Fruit fly (Drosophila melanogaster) whole organism, embryonic: ENCODE data around the gene p38b.

Experiments used
- CG10431 ChIP-seq: fragments of 200-800 bp; sonication (Bioruptor generic); optimal IDR thresholded peaks from 3 replicates; lab custom pipeline; 2018; ENCODE audit warnings: missing biosample characterization, mild to moderate bottlenecking, missing genetic modification characterization
- CG10462 ChIP-seq: fragments of 200-800 bp; sonication (Bioruptor generic); optimal IDR thresholded peaks from 2 replicates; lab custom pipeline; 2016; ENCODE audit warnings: missing biosample characterization, missing genetic modification characterization
- CG10654 ChIP-seq: fragments of 200-800 bp; sonication (Bioruptor generic); optimal IDR thresholded peaks from 2 replicates; lab custom pipeline; 2016; ENCODE audit warnings: missing biosample characterization, missing genetic modification characterization
- CG11696 ChIP-seq: fragments of 200-800 bp; sonication (Bioruptor generic); IDR thresholded peaks from 2 replicates; pipeline ENCODE4 v1.3.6; 2022; ENCODE audit warnings: missing biosample characterization, missing genetic modification characterization
- CG13287 ChIP-seq: fragments of 200-800 bp; sonication (Bioruptor generic); IDR thresholded peaks from 2 replicates; pipeline ENCODE4 v1.3.6; 2022; ENCODE audit warnings: missing biosample characterization, missing genetic modification characterization; ENCODE audit not compliant: partially characterized antibody
- CG13775 ChIP-seq: fragments of 200-800 bp; sonication (Bioruptor generic); optimal IDR thresholded peaks from 3 replicates; lab custom pipeline; 2017; ENCODE audit warnings: missing biosample characterization, mild to moderate bottlenecking, missing genetic modification characterization
- CG14710 ChIP-seq: fragments of 200-800 bp; sonication (Bioruptor generic); optimal IDR thresholded peaks from 3 replicates; lab custom pipeline; 2019; ENCODE audit warnings: missing biosample characterization, mild to moderate bottlenecking, missing genetic modification characterization, moderate library complexity
- CG2889 ChIP-seq: fragments of 200-800 bp; sonication (Bioruptor generic); IDR thresholded peaks from 3 replicates; pipeline ENCODE4 v1.3.6; 2022; ENCODE audit warnings: missing biosample characterization, missing genetic modification characterization
- CG31224 ChIP-seq: fragments of 200-800 bp; sonication (Bioruptor generic); IDR thresholded peaks from 2 replicates; pipeline ENCODE4 v1.3.6; 2022; ENCODE audit warnings: missing biosample characterization, missing genetic modification characterization
- CG3407 ChIP-seq: fragments of 200-800 bp; sonication (Bioruptor generic); optimal IDR thresholded peaks from 2 replicates; lab custom pipeline; 2018; ENCODE audit warnings: missing biosample characterization, mild to moderate bottlenecking, missing genetic modification characterization
- CG5245 ChIP-seq: fragments of 200-800 bp; sonication (Bioruptor generic); optimal IDR thresholded peaks from 3 replicates; lab custom pipeline; 2016; ENCODE audit warnings: missing biosample characterization, missing genetic modification characterization
- CG5953 ChIP-seq: fragments of 200-800 bp; sonication (Bioruptor generic); IDR thresholded peaks from 2 replicates; pipeline ENCODE4 v1.3.6; 2022; ENCODE audit warnings: missing biosample characterization, missing genetic modification characterization
- CG6254 ChIP-seq: fragments of 200-800 bp; sonication (Bioruptor generic); optimal IDR thresholded peaks from 3 replicates; lab custom pipeline; 2017; ENCODE audit warnings: mild to moderate bottlenecking, missing biosample characterization, missing genetic modification reagents, missing genetic modification characterization
- CoRest ChIP-seq: fragments of 200-800 bp; sonication (Bioruptor generic); optimal IDR thresholded peaks from 3 replicates; lab custom pipeline; 2018; ENCODE audit warnings: missing biosample characterization, mild to moderate bottlenecking, missing genetic modification characterization, moderate library complexity
- CrebB ChIP-seq: fragments of 200-800 bp; sonication (Bioruptor generic); optimal IDR thresholded peaks from 3 replicates; lab custom pipeline; 2018; ENCODE audit warnings: missing biosample characterization, mild to moderate bottlenecking, missing genetic modification characterization
- Dbx ChIP-seq: fragments of 200-800 bp; sonication (Bioruptor generic); IDR thresholded peaks from 3 replicates; pipeline ENCODE4 v1.3.6; 2022; ENCODE audit warnings: missing biosample characterization, missing genetic modification characterization
- Dfd ChIP-seq, 2 experiments: fragments of >200 bp; optimal IDR thresholded peaks; 2 replicates each; lab custom pipeline; 2017; ENCODE audit warnings: missing biosample characterization in 2 of 2, missing genetic modification characterization in 2 of 2
- Doc2 ChIP-seq: fragments of 200-800 bp; sonication (Bioruptor generic); IDR thresholded peaks from 2 replicates; pipeline ENCODE4 v1.3.6; 2022; ENCODE audit warnings: missing biosample characterization, missing genetic modification characterization
- H2.0 ChIP-seq: fragments of 200-800 bp; sonication (Bioruptor generic); IDR thresholded peaks from 2 replicates; pipeline ENCODE4 v1.3.6; 2022; ENCODE audit warnings: missing biosample characterization, missing genetic modification characterization
- HHEX ChIP-seq: fragments of 200-800 bp; sonication (Bioruptor generic); optimal IDR thresholded peaks from 3 replicates; lab custom pipeline; 2017; ENCODE audit warnings: missing biosample characterization, mild to moderate bottlenecking, missing genetic modification characterization, missing genetic modification reagents
- HLH3B ChIP-seq: fragments of 200-800 bp; sonication (Bioruptor generic); IDR thresholded peaks from 2 replicates; pipeline ENCODE4 v1.3.6; 2022; ENCODE audit warnings: missing biosample characterization, missing genetic modification characterization
- NC2β ChIP-seq: fragments of 200-800 bp; sonication (Bioruptor generic); optimal IDR thresholded peaks from 2 replicates; lab custom pipeline; 2016; ENCODE audit warnings: missing biosample characterization, missing genetic modification characterization
- Neu2 ChIP-seq: fragments of 200-800 bp; sonication (Bioruptor generic); optimal IDR thresholded peaks from 3 replicates; lab custom pipeline; 2016; ENCODE audit warnings: missing biosample characterization, missing genetic modification characterization, borderline replicate concordance
- Usf ChIP-seq: fragments of 200-800 bp; sonication (Bioruptor generic); optimal IDR thresholded peaks from 2 replicates; lab custom pipeline; 2017; ENCODE audit warnings: missing genotype, missing biosample characterization, missing genetic modification characterization
- abd-A ChIP-seq: fragments of 200-800 bp; sonication (Bioruptor generic); optimal IDR thresholded peaks from 3 replicates; lab custom pipeline; 2019; ENCODE audit warnings: missing biosample characterization, mild to moderate bottlenecking, missing genetic modification characterization, moderate library complexity
- ara ChIP-seq: fragments of 200-800 bp; sonication (Bioruptor generic); IDR thresholded peaks from 2 replicates; pipeline ENCODE4 v1.3.6; 2022; ENCODE audit warnings: missing biosample characterization, missing genetic modification characterization
- crp ChIP-seq, 2 experiments: fragments of 200-800 bp; sonication (Bioruptor generic); optimal IDR thresholded peaks; 2 replicates in 1 of 2; 3 replicates in 1 of 2; lab custom pipeline; 2017; ENCODE audit warnings: missing biosample characterization in 2 of 2, missing genetic modification characterization in 2 of 2, mild to moderate bottlenecking in 1 of 2, moderate library complexity in 1 of 2
- fd102C ChIP-seq: fragments of 200-800 bp; sonication (Bioruptor generic); optimal IDR thresholded peaks from 2 replicates; lab custom pipeline; 2018; ENCODE audit warnings: missing biosample characterization, mild to moderate bottlenecking, missing genetic modification characterization, moderate library complexity
- gsb ChIP-seq: fragments of 200-800 bp; sonication (Bioruptor generic); IDR thresholded peaks from 2 replicates; pipeline ENCODE4 v1.3.6; 2022; ENCODE audit warnings: missing biosample characterization, missing genetic modification characterization
- insv ChIP-seq, 2 experiments: fragments of 200-800 bp; sonication (Bioruptor generic); optimal IDR thresholded peaks; 3 replicates each; lab custom pipeline; 2016 to 2018; ENCODE audit warnings: missing biosample characterization in 2 of 2, missing genetic modification characterization in 2 of 2
- inv ChIP-seq: fragments of 200-800 bp; sonication (Bioruptor generic); IDR thresholded peaks from 2 replicates; pipeline ENCODE4 v1.3.6; 2022; ENCODE audit warnings: missing biosample characterization, missing genetic modification characterization; ENCODE audit not compliant: partially characterized antibody
- lbe ChIP-seq: fragments of 200-800 bp; sonication (Bioruptor generic); optimal IDR thresholded peaks from 2 replicates; lab custom pipeline; 2016; ENCODE audit warnings: missing biosample characterization, mild to moderate bottlenecking, missing genetic modification characterization
- lmd ChIP-seq: fragments of 200-800 bp; sonication (Bioruptor generic); IDR thresholded peaks from 2 replicates; pipeline ENCODE4 v1.3.6; 2022; ENCODE audit warnings: missing biosample characterization, missing genetic modification characterization
- luna ChIP-seq: fragments of 200-800 bp; sonication (Bioruptor generic); optimal IDR thresholded peaks from 2 replicates; lab custom pipeline; 2016; ENCODE audit warnings: missing biosample characterization, missing genetic modification characterization
- ranshi ChIP-seq: fragments of 200-800 bp; sonication (Bioruptor generic); IDR thresholded peaks from 2 replicates; pipeline ENCODE4 v1.3.6; 2022; ENCODE audit warnings: missing biosample characterization, missing genetic modification characterization
- tna ChIP-seq: fragments of 200-800 bp; sonication (Bioruptor generic); IDR thresholded peaks from 2 replicates; pipeline ENCODE4 v1.3.6; 2022; ENCODE audit warnings: missing biosample characterization, missing genetic modification characterization; ENCODE audit not compliant: partially characterized antibody
- twi ChIP-seq: fragments of 200-800 bp; optimal IDR thresholded peaks from 2 replicates; lab custom pipeline; 2019; ENCODE audit warnings: missing biosample characterization, mild to moderate bottlenecking, missing genetic modification characterization, moderate library complexity
- tx ChIP-seq: fragments of 200-800 bp; sonication (Bioruptor generic); optimal IDR thresholded peaks from 2 replicates; lab custom pipeline; 2016; ENCODE audit warnings: missing biosample characterization, missing genetic modification characterization
- usp ChIP-seq: fragments of >200 bp; optimal IDR thresholded peaks from 2 replicates; lab custom pipeline; 2017; ENCODE audit warnings: missing biosample characterization, missing genetic modification characterization
- wor ChIP-seq: fragments of 200-800 bp; sonication (Bioruptor generic); IDR thresholded peaks from 2 replicates; pipeline ENCODE4 v1.3.6; 2022; ENCODE audit warnings: missing biosample characterization, missing genetic modification characterization
- zen ChIP-seq: fragments of 200-800 bp; sonication (Bioruptor generic); optimal IDR thresholded peaks from 3 replicates; lab custom pipeline; 2018; ENCODE audit warnings: missing biosample characterization, mild to moderate bottlenecking, missing genetic modification characterization, moderate library complexity

p38b gene

dm6 chr2L:13778648-13779047 lies 1.8 kb upstream of the p38b start (continued):
- no peak for TF ChIP-seq abd-A (tag; lab: Kevin White, UChicago)
- no peak for TF ChIP-seq Usf (GFP tag; lab: Kevin White, UChicago)
- TF ChIP-seq ranshi (GFP tag; lab: Robert Waterston, UW), result peak; percentile 71
- no peak for TF ChIP-seq CG11696 (GFP tag; lab: Robert Waterston, UW)
- peak; percentile 30 for TF ChIP-seq CG10431 (GFP tag; lab: Kevin White, UChicago)
- peak; percentile 66 for TF ChIP-seq lmd (GFP tag; lab: Robert Waterston, UW)
- no peak for TF ChIP-seq twi (tag; lab: Kevin White, UChicago)
- TF ChIP-seq CoRest (tag; lab: Kevin White, UChicago), result peak; percentile 82
- 0 out of 2 replicates have a peak, but pooled peaks have one; percentile 7 for TF ChIP-seq H2.0 (GFP tag; lab: Robert Waterston, UW)
- TF ChIP-seq CG10654 (GFP tag; lab: Kevin White, UChicago), result peak; percentile 36
- TF ChIP-seq inv (GFP tag; lab: Robert Waterston, UW), result no peak
- no peak for TF ChIP-seq lbe (GFP tag; lab: Kevin White, UChicago)
- TF ChIP-seq zen (tag; lab: Kevin White, UChicago), result no peak
- TF ChIP-seq CG5953 (GFP tag; lab: Robert Waterston, UW), result no peak
- TF ChIP-seq CG31224 (GFP tag; lab: Robert Waterston, UW), result peak; percentile 9; the same call in 1 of the 2 replicates
- no peak for TF ChIP-seq CG13287 (GFP tag; lab: Robert Waterston, UW)
- no peak for TF ChIP-seq crp (GFP tag; optimal IDR thresholded peaks at IDR 0.05; lab: Kevin White, UChicago)
- TF ChIP-seq Dfd (GFP tag; optimal IDR thresholded peaks at IDR 0.05; lab: Kevin White, UChicago), result no peak
- TF ChIP-seq gsb (GFP tag; lab: Robert Waterston, UW), result no peak
- TF ChIP-seq tx, result peak; percentile 26
- TF ChIP-seq tna, result no peak
- peak; percentile 1 for TF ChIP-seq CG14710 (tag; lab: Kevin White, UChicago)
- TF ChIP-seq wor, result no peak
- TF ChIP-seq CG10462 (GFP tag; lab: Kevin White, UChicago), result no peak
- no peak for TF ChIP-seq luna
- TF ChIP-seq HHEX (GFP tag; lab: Kevin White, UChicago), result peak; percentile 54
- TF ChIP-seq Doc2 (GFP tag; lab: Robert Waterston, UW), result no peak
- peak; percentile 19; the same call in 1 of the 2 replicates for TF ChIP-seq HLH3B (GFP tag; lab: Robert Waterston, UW)
- TF ChIP-seq NC2β (GFP tag; lab: Kevin White, UChicago), result peak; percentile 5
- TF ChIP-seq Dbx (GFP tag; lab: Robert Waterston, UW), result no peak; the same call in 2 of the 3 replicates
- peak; percentile 19 for TF ChIP-seq CG5245 (GFP tag; lab: Kevin White, UChicago)
- no peak for TF ChIP-seq Neu2 (GFP tag; lab: Kevin White, UChicago)
- TF ChIP-seq CrebB (tag; lab: Kevin White, UChicago), result no peak
- no peak for TF ChIP-seq CG6254 (GFP tag; lab: Kevin White, UChicago)
- TF ChIP-seq CG2889 (GFP tag; lab: Robert Waterston, UW), result no peak
- no peak for TF ChIP-seq fd102C (GFP tag; lab: Kevin White, UChicago)
- no peak for TF ChIP-seq ara (GFP tag; lab: Robert Waterston, UW)
- no peak for TF ChIP-seq insv (GFP tag; optimal IDR thresholded peaks at IDR 0.05; lab: Kevin White, UChicago)
- TF ChIP-seq usp (GFP tag; lab: Kevin White, UChicago), result no peak
- TF ChIP-seq CG13775 (GFP tag; lab: Kevin White, UChicago), result peak; percentile 40
- peak; percentile 49 for TF ChIP-seq CG3407 (GFP tag; lab: Kevin White, UChicago)
- TF ChIP-seq, all 482 proteins: peak for 217
